Worm (Caenorhabditis elegans) whole organism, L3 larva: ENCODE results near the gene rheb-1.

Experiments used
- R02D3.7 ChIP-seq: fragments of 150-350 bp; optimal IDR thresholded peaks from 2 replicates; lab custom pipeline; 2014; ENCODE audit warnings: missing biosample characterization, missing genetic modification characterization
- ZK546.5 ChIP-seq: sonication (generic microtip); optimal IDR thresholded peaks from 2 replicates; lab custom pipeline; 2017; ENCODE audit warnings: missing biosample characterization, missing genetic modification characterization
- aly-2 ChIP-seq: fragments of 150-350 bp; optimal IDR thresholded peaks from 2 replicates; lab custom pipeline; 2014; ENCODE audit warnings: missing biosample characterization, missing genetic modification characterization
- ama-1 ChIP-seq: fragments of 150-350 bp; optimal IDR thresholded peaks from 2 replicates; lab custom pipeline; 2018
- ceh-28 ChIP-seq: fragments of 150-350 bp; optimal IDR thresholded peaks from 2 replicates; lab custom pipeline; 2014; ENCODE audit warnings: missing biosample characterization, missing genetic modification reagents, missing genetic modification characterization
- ceh-82 ChIP-seq: fragments of 150-350 bp; optimal IDR thresholded peaks from 2 replicates; lab custom pipeline; 2014; ENCODE audit warnings: missing biosample characterization, missing genetic modification characterization
- daf-12 ChIP-seq: fragments of 150-350 bp; optimal IDR thresholded peaks from 2 replicates; lab custom pipeline; 2014; ENCODE audit warnings: missing biosample characterization, missing genetic modification reagents, missing genetic modification characterization
- egl-27 ChIP-seq: sonication (generic microtip); optimal IDR thresholded peaks from 4 replicates; lab custom pipeline; 2017; ENCODE audit warnings: missing biosample characterization, missing genetic modification reagents, missing genetic modification characterization
- egl-5 ChIP-seq: fragments of 150-350 bp; optimal IDR thresholded peaks from 2 replicates; lab custom pipeline; 2017; ENCODE audit warnings: missing biosample characterization, missing genetic modification reagents, missing genetic modification characterization, inconsistent platforms
- elt-1 ChIP-seq: fragments of 150-350 bp; optimal IDR thresholded peaks from 2 replicates; lab custom pipeline; 2014; ENCODE audit warnings: missing biosample characterization, missing genetic modification characterization
- elt-2 ChIP-seq: sonication (generic microtip); optimal IDR thresholded peaks from 2 replicates; lab custom pipeline; 2016; ENCODE audit warnings: missing genetic modification reagents, mild to moderate bottlenecking, missing genetic modification characterization, missing compliant biosample characterization
- elt-3 ChIP-seq, 3 experiments: fragments of 150-350 bp in 1 of 3; sonication (generic microtip) in 2 of 3; optimal IDR thresholded peaks; 2 replicates in 2 of 3; 4 replicates in 1 of 3; lab custom pipeline; 2014 to 2017; ENCODE audit warnings: missing biosample characterization in 3 of 3, missing genetic modification characterization in 3 of 3
- eor-1 ChIP-seq, 2 experiments: fragments of 150-350 bp; optimal IDR thresholded peaks; 2 replicates each; lab custom pipeline; 2014 to 2018; ENCODE audit warnings: missing biosample characterization in 2 of 2, missing genetic modification characterization in 2 of 2
- fkh-10 ChIP-seq: sonication (generic microtip); optimal IDR thresholded peaks from 2 replicates; lab custom pipeline; 2017; ENCODE audit warnings: missing biosample characterization, missing genetic modification reagents, missing genetic modification characterization
- fkh-2 ChIP-seq: fragments of 150-350 bp; optimal IDR thresholded peaks from 2 replicates; lab custom pipeline; 2014; ENCODE audit warnings: missing biosample characterization, missing genetic modification reagents, missing genetic modification characterization
- fos-1 ChIP-seq: fragments of 150-350 bp; optimal IDR thresholded peaks from 2 replicates; lab custom pipeline; 2014; ENCODE audit warnings: missing biosample characterization, missing genetic modification characterization
- hmg-11 ChIP-seq: sonication (generic microtip); optimal IDR thresholded peaks from 2 replicates; lab custom pipeline; 2016; ENCODE audit warnings: missing genetic modification characterization, missing compliant biosample characterization
- jun-1 ChIP-seq: fragments of 150-350 bp; optimal IDR thresholded peaks from 2 replicates; lab custom pipeline; 2014; ENCODE audit warnings: missing biosample characterization, missing genetic modification reagents, missing genetic modification characterization
- lin-15B ChIP-seq: fragments of 150-350 bp; optimal IDR thresholded peaks from 2 replicates; lab custom pipeline; 2014; ENCODE audit warnings: missing biosample characterization, missing genetic modification characterization
- mdl-1 ChIP-seq: fragments of 150-350 bp; optimal IDR thresholded peaks from 2 replicates; lab custom pipeline; 2014; ENCODE audit warnings: missing biosample characterization, missing genetic modification characterization
- mml-1 ChIP-seq: fragments of 150-350 bp; sonication (generic microtip); optimal IDR thresholded peaks from 3 replicates; lab custom pipeline; 2014; ENCODE audit warnings: missing biosample characterization, missing genetic modification characterization
- nfya-1 ChIP-seq: sonication (generic microtip); optimal IDR thresholded peaks from 2 replicates; lab custom pipeline; 2017; ENCODE audit warnings: missing genetic modification characterization, mild to moderate bottlenecking, missing compliant biosample characterization, antibody characterized with exemption, moderate library complexity; ENCODE audit not compliant: insufficient read depth
- nhr-11 ChIP-seq: fragments of 150-350 bp; optimal IDR thresholded peaks from 2 replicates; lab custom pipeline; 2014; ENCODE audit warnings: missing biosample characterization, missing genetic modification characterization
- nhr-12 ChIP-seq: fragments of 150-350 bp; optimal IDR thresholded peaks from 2 replicates; lab custom pipeline; 2014; ENCODE audit warnings: missing biosample characterization, missing genetic modification characterization
- nhr-23 ChIP-seq: fragments of 150-350 bp; optimal IDR thresholded peaks from 2 replicates; lab custom pipeline; 2014; ENCODE audit warnings: missing biosample characterization, missing genetic modification reagents, missing genetic modification characterization
- nhr-43 ChIP-seq: sonication (generic microtip); optimal IDR thresholded peaks from 2 replicates; lab custom pipeline; 2016; ENCODE audit warnings: mild to moderate bottlenecking, missing genetic modification characterization, missing compliant biosample characterization; ENCODE audit not compliant: poor library complexity, severe bottlenecking
- nhr-67 ChIP-seq: fragments of 150-350 bp; optimal IDR thresholded peaks from 2 replicates; lab custom pipeline; 2014; ENCODE audit warnings: missing biosample characterization, missing genetic modification characterization
- nhr-76 ChIP-seq: fragments of 150-350 bp; sonication (generic microtip); optimal IDR thresholded peaks from 5 replicates; lab custom pipeline; 2014; ENCODE audit warnings: missing biosample characterization, missing genetic modification characterization
- nhr-77 ChIP-seq: fragments of 150-350 bp; optimal IDR thresholded peaks from 2 replicates; lab custom pipeline; 2014; ENCODE audit warnings: missing biosample characterization, missing genetic modification characterization
- pha-4 ChIP-seq: fragments of 150-350 bp; optimal IDR thresholded peaks from 2 replicates; lab custom pipeline; 2014; ENCODE audit warnings: missing biosample characterization, missing genetic modification reagents, missing genetic modification characterization
- skn-1 ChIP-seq: fragments of 150-350 bp; optimal IDR thresholded peaks from 2 replicates; lab custom pipeline; 2014; ENCODE audit warnings: missing biosample characterization, missing genetic modification characterization
- snpc-4 ChIP-seq: fragments of 150-350 bp; optimal IDR thresholded peaks from 2 replicates; lab custom pipeline; 2014; ENCODE audit warnings: missing biosample characterization, missing genetic modification characterization
- tbx-2 ChIP-seq: sonication (generic microtip); optimal IDR thresholded peaks from 2 replicates; lab custom pipeline; 2016; ENCODE audit warnings: mild to moderate bottlenecking, missing genetic modification characterization, missing compliant biosample characterization
- unc-39 ChIP-seq: sonication (generic microtip); optimal IDR thresholded peaks from 4 replicates; lab custom pipeline; 2017; ENCODE audit warnings: missing biosample characterization, missing genetic modification characterization
- unc-62 ChIP-seq: fragments of 150-350 bp; sonication (generic microtip); optimal IDR thresholded peaks from 4 replicates; lab custom pipeline; 2014; ENCODE audit warnings: missing biosample characterization, missing genetic modification reagents, missing genetic modification characterization
- zag-1 ChIP-seq: fragments of 150-350 bp; optimal IDR thresholded peaks from 2 replicates; lab custom pipeline; 2014; ENCODE audit warnings: missing biosample characterization, missing genetic modification characterization
- ztf-11 ChIP-seq: fragments of 150-350 bp; optimal IDR thresholded peaks from 2 replicates; lab custom pipeline; 2014; ENCODE audit warnings: missing biosample characterization, missing genetic modification characterization

rheb-1 gene

ce11 chrIII:9442846-9443245, 13.0 kb downstream of the rheb-1 start:
- no peak for TF ChIP-seq ceh-28 (tag; lab: Kevin White, UChicago)
- no peak for TF ChIP-seq jun-1
- TF ChIP-seq nfya-1 (tag; lab: Kevin White, UChicago), result no peak
- no peak for TF ChIP-seq nhr-43 (tag; lab: Kevin White, UChicago)
- no peak for TF ChIP-seq nhr-23 (tag; lab: Kevin White, UChicago)
- no peak for TF ChIP-seq nhr-77 (tag; lab: Kevin White, UChicago)
- no peak for TF ChIP-seq elt-1 (tag; lab: Kevin White, UChicago)
- no peak for TF ChIP-seq mml-1 (tag; lab: Kevin White, UChicago)
- no peak for TF ChIP-seq egl-27 (tag; lab: Kevin White, UChicago)
- no peak for TF ChIP-seq elt-2
- no peak for TF ChIP-seq ZK546.5 (tag; lab: Kevin White, UChicago)
- TF ChIP-seq nhr-12 (tag; lab: Kevin White, UChicago), result no peak
- TF ChIP-seq skn-1, result no peak
- TF ChIP-seq tbx-2 (tag; lab: Kevin White, UChicago), result no peak
- no peak for TF ChIP-seq unc-62 (GFP tag; lab: Kevin White, UChicago)
- no peak for TF ChIP-seq mdl-1 (tag; lab: Kevin White, UChicago)

- TF ChIP-seq nhr-43 (tag; lab: Kevin White, UChicago) (no peak), elt-2 (peak; percentile 3), nhr-11 (no peak), elt-1 (tag; lab: Kevin White, UChicago) (no peak), ama-1 (lab: Kevin White, UChicago) (peak; percentile 4)
These were observed 14.7 kb downstream of the rheb-1 start, which contains the start of gene emb-30 for ce11 chrIII:9441133-9441532. Gene emb-30 (minus strand): TSS chrIII:9441460.

ce11 chrIII:9439399-9439798, 16.4 kb downstream of the rheb-1 start, which contains the start of gene F54C8.1:
Gene F54C8.1 (plus strand): TSS chrIII:9439699.
- no peak for TF ChIP-seq pha-4 (tag; lab: Kevin White, UChicago)
- TF ChIP-seq snpc-4 (tag; lab: Kevin White, UChicago), result no peak
- no peak for TF ChIP-seq fkh-10 (GFP tag; lab: Kevin White, UChicago)
- TF ChIP-seq egl-27 (tag; lab: Kevin White, UChicago), result no peak
- no peak for TF ChIP-seq R02D3.7
- TF ChIP-seq tbx-2 (tag; lab: Kevin White, UChicago), result no peak
- no peak for TF ChIP-seq elt-1 (tag; lab: Kevin White, UChicago)
- no peak for TF ChIP-seq ztf-11
- no peak for TF ChIP-seq ceh-82 (tag; lab: Kevin White, UChicago)
- TF ChIP-seq lin-15B (tag; lab: Kevin White, UChicago), result no peak

ce11 chrIII:9434999-9435398, 20.8 kb downstream of the rheb-1 start:
- TF ChIP-seq fos-1 (tag; lab: Kevin White, UChicago) (no peak), aly-2 (tag; lab: Kevin White, UChicago) (no peak), nhr-43 (tag; lab: Kevin White, UChicago) (no peak), fkh-10 (GFP tag; lab: Kevin White, UChicago) (no peak), nhr-76 (tag; lab: Kevin White, UChicago) (no peak), ceh-28 (tag; lab: Kevin White, UChicago) (no peak), nhr-11 (no peak), nhr-12 (tag; lab: Kevin White, UChicago) (no peak)

ce11 chrIII:9433576-9434107, 22.2 kb downstream of the rheb-1 start, which contains the start of gene cpar-1:
Gene cpar-1 (plus strand): TSS chrIII:9434057.
- TF ChIP-seq tbx-2 (tag; lab: Kevin White, UChicago) (no peak), unc-39 (tag; lab: Kevin White, UChicago) (no peak), R02D3.7 (no peak), daf-12 (tag; lab: Kevin White, UChicago) (no peak), fkh-2 (no peak), nhr-67 (tag; lab: Kevin White, UChicago) (no peak), nhr-23 (tag; lab: Kevin White, UChicago) (no peak), snpc-4 (tag; lab: Kevin White, UChicago) (no peak), aly-2 (tag; lab: Kevin White, UChicago) (no peak), lin-15B (tag; lab: Kevin White, UChicago) (no peak), elt-3 (tag; optimal IDR thresholded peaks at IDR 0.05; lab: Kevin White, UChicago) (no peak), eor-1 (tag; optimal IDR thresholded peaks at IDR 0.05; lab: Kevin White, UChicago) (no peak), mml-1 (tag; lab: Kevin White, UChicago) (no peak), zag-1 (tag; lab: Kevin White, UChicago) (no peak), egl-5 (tag; lab: Kevin White, UChicago) (no peak), hmg-11 (tag; lab: Kevin White, UChicago) (no peak), ZK546.5 (tag; lab: Kevin White, UChicago) (no peak)
